Worm (Caenorhabditis elegans): ENCODE data around the gene fipr-29.

Gene fipr-29

ce11 chrIII:3060262-3060661 lies at the start of gene fipr-29:
fipr-29 (minus strand) TSS chrIII:3060362.
- TF ChIP-seq M03D4.4 (tag; optimal IDR thresholded peaks at IDR 0.05) (no peak), flh-1 (GFP tag; optimal IDR thresholded peaks at IDR 0.05) (no peak), drap-1 (GFP tag; optimal IDR thresholded peaks at IDR 0.05) (no peak), lin-32 (GFP tag; optimal IDR thresholded peaks at IDR 0.05) (no peak)

ce11 chrIII:3109564-3109963 lies 49.4 kb upstream of the fipr-29 start:
- TF ChIP-seq pha-4 (tag; optimal IDR thresholded peaks at IDR 0.05) = no peak

ce11 chrIII:3108804-3109203 lies 48.6 kb upstream of the fipr-29 start:
- TF ChIP-seq nhr-2 (tag; optimal IDR thresholded peaks at IDR 0.05) = no peak
- no peak for TF ChIP-seq ceh-43 (GFP tag; optimal IDR thresholded peaks at IDR 0.05)
- TF ChIP-seq elt-1 (tag; optimal IDR thresholded peaks at IDR 0.05; ENCODE audit: borderline replicate concordance, insufficient read depth) = no peak
- no peak for TF ChIP-seq mls-2 (tag; optimal IDR thresholded peaks at IDR 0.05)
- TF ChIP-seq nhr-12 (tag; optimal IDR thresholded peaks at IDR 0.05) = no peak
- no peak for TF ChIP-seq blmp-1 (tag; optimal IDR thresholded peaks at IDR 0.05)
- no peak for TF ChIP-seq unc-39 (tag; optimal IDR thresholded peaks at IDR 0.05)
- TF ChIP-seq tbx-8 (GFP tag; optimal IDR thresholded peaks at IDR 0.05) = no peak
- no peak for TF ChIP-seq unc-62 (GFP tag; optimal IDR thresholded peaks at IDR 0.05)
- no peak for TF ChIP-seq zip-8 (tag; optimal IDR thresholded peaks at IDR 0.05)
- TF ChIP-seq unc-120 (tag; optimal IDR thresholded peaks at IDR 0.05; ENCODE audit: poor library complexity, severe bottlenecking) = no peak
- TF ChIP-seq mep-1 (tag; optimal IDR thresholded peaks at IDR 0.05) = no peak
- TF ChIP-seq lsy-2 (tag; optimal IDR thresholded peaks at IDR 0.05) = no peak

ce11 chrIII:3107530-3107929 lies 47.4 kb upstream of the fipr-29 start:
- no peak for TF ChIP-seq sptf-1 (tag; optimal IDR thresholded peaks at IDR 0.05)
- TF ChIP-seq zip-8 (tag; optimal IDR thresholded peaks at IDR 0.05) = no peak
- TF ChIP-seq nhr-12 (tag; optimal IDR thresholded peaks at IDR 0.05) = no peak
- no peak for TF ChIP-seq ham-2 (GFP tag; optimal IDR thresholded peaks at IDR 0.05)
- no peak for TF ChIP-seq unc-120 (tag; optimal IDR thresholded peaks at IDR 0.05; ENCODE audit: poor library complexity, severe bottlenecking)
- TF ChIP-seq sem-2 (GFP tag; optimal IDR thresholded peaks at IDR 0.05) = no peak
- no peak for TF ChIP-seq hlh-1 (tag; optimal IDR thresholded peaks at IDR 0.05)
- no peak for TF ChIP-seq tbx-8 (GFP tag; optimal IDR thresholded peaks at IDR 0.05)
- TF ChIP-seq nhr-76 (tag; optimal IDR thresholded peaks at IDR 0.05) = no peak
- no peak for TF ChIP-seq mab-5 (tag; optimal IDR thresholded peaks at IDR 0.05)
- no peak for TF ChIP-seq mep-1 (tag; optimal IDR thresholded peaks at IDR 0.05)
- no peak for TF ChIP-seq elt-1 (tag; optimal IDR thresholded peaks at IDR 0.05; ENCODE audit: borderline replicate concordance, insufficient read depth)
- TF ChIP-seq ceh-39 (tag; optimal IDR thresholded peaks at IDR 0.05) = no peak
- TF ChIP-seq lsy-2 (tag; optimal IDR thresholded peaks at IDR 0.05) = no peak
- no peak for TF ChIP-seq ceh-43 (GFP tag; optimal IDR thresholded peaks at IDR 0.05)
- TF ChIP-seq flh-1 (GFP tag; optimal IDR thresholded peaks at IDR 0.05) = no peak

- TF ChIP-seq ces-1 (GFP tag; optimal IDR thresholded peaks at IDR 0.05) = no peak
- TF ChIP-seq sem-2 (GFP tag; optimal IDR thresholded peaks at IDR 0.05) = no peak
- no peak for TF ChIP-seq unc-39 (tag; optimal IDR thresholded peaks at IDR 0.05)
- no peak for TF ChIP-seq elt-3 (tag; optimal IDR thresholded peaks at IDR 0.05)
- TF ChIP-seq ceh-43 (GFP tag; optimal IDR thresholded peaks at IDR 0.05) = no peak
- TF ChIP-seq zip-8 (tag; optimal IDR thresholded peaks at IDR 0.05) = no peak
- TF ChIP-seq lsy-2 (tag; optimal IDR thresholded peaks at IDR 0.05) = no peak
- no peak for TF ChIP-seq nhr-12 (tag; optimal IDR thresholded peaks at IDR 0.05)
- no peak for TF ChIP-seq mls-2 (tag; optimal IDR thresholded peaks at IDR 0.05)
- no peak for TF ChIP-seq snpc-4 (tag; optimal IDR thresholded peaks at IDR 0.05)
- TF ChIP-seq mab-5 (tag; optimal IDR thresholded peaks at IDR 0.05) = no peak
- no peak for TF ChIP-seq mep-1 (tag; optimal IDR thresholded peaks at IDR 0.05)
- no peak for TF ChIP-seq lin-32 (GFP tag; optimal IDR thresholded peaks at IDR 0.05)
- no peak for TF ChIP-seq sptf-1 (tag; optimal IDR thresholded peaks at IDR 0.05)
These were observed 46.1 kb upstream of the fipr-29 start for ce11 chrIII:3106301-3106700.

ce11 chrIII:3105212-3105611 lies 45.0 kb upstream of the fipr-29 start:
- no peak for TF ChIP-seq cnd-1 (tag; optimal IDR thresholded peaks at IDR 0.05)
- TF ChIP-seq tbx-8 (GFP tag; optimal IDR thresholded peaks at IDR 0.05) = no peak
- no peak for TF ChIP-seq nhr-12 (tag; optimal IDR thresholded peaks at IDR 0.05)
